Worm (Caenorhabditis elegans) whole organism, late embryonic: Measurements from ENCODE around the gene nhr-218.

Experiments used
- C08G9.2 ChIP-seq: sonication (generic microtip); optimal IDR thresholded peaks from 2 replicates; lab custom pipeline; 2016; ENCODE audit warnings: mild to moderate bottlenecking, missing genetic modification characterization, moderate library complexity, missing compliant biosample characterization
- C38D4.7 ChIP-seq: fragments of 200-800 bp; sonication (Bioruptor generic); optimal IDR thresholded peaks from 2 replicates; lab custom pipeline; 2018; ENCODE audit warnings: mild to moderate bottlenecking, missing genetic modification characterization, moderate library complexity, missing compliant biosample characterization
- F13H6.1 ChIP-seq: sonication (generic microtip); optimal IDR thresholded peaks from 2 replicates; lab custom pipeline; 2016; ENCODE audit warnings: missing genetic modification characterization, missing compliant biosample characterization
- K09A11.1 ChIP-seq: sonication (generic microtip); optimal IDR thresholded peaks from 2 replicates; lab custom pipeline; 2017; ENCODE audit warnings: antibody characterized with exemption, mild to moderate bottlenecking, missing genetic modification characterization, missing compliant biosample characterization; ENCODE audit not compliant: insufficient read depth
- Y22D7AL.16 ChIP-seq: sonication (generic microtip); optimal IDR thresholded peaks from 2 replicates; lab custom pipeline; 2016; ENCODE audit warnings: missing genetic modification characterization, missing compliant biosample characterization
- ahr-1 ChIP-seq: sonication (generic microtip); optimal IDR thresholded peaks from 2 replicates; lab custom pipeline; 2016; ENCODE audit warnings: missing genetic modification characterization, missing compliant biosample characterization
- ceh-14 ChIP-seq: sonication (generic microtip); optimal IDR thresholded peaks from 2 replicates; lab custom pipeline; 2016; ENCODE audit warnings: missing genotype, missing genetic modification characterization, missing compliant biosample characterization
- ceh-2 ChIP-seq: sonication (generic microtip); optimal IDR thresholded peaks from 2 replicates; lab custom pipeline; 2016; ENCODE audit warnings: missing genotype, missing genetic modification characterization, missing compliant biosample characterization
- ceh-22 ChIP-seq: sonication (generic microtip); optimal IDR thresholded peaks from 2 replicates; lab custom pipeline; 2017; ENCODE audit warnings: missing biosample characterization, missing genetic modification characterization
- ceh-30 ChIP-seq: fragments of 150-350 bp; optimal IDR thresholded peaks from 2 replicates; lab custom pipeline; 2014; ENCODE audit warnings: missing biosample characterization, missing genetic modification characterization
- ceh-34 ChIP-seq: sonication (generic microtip); optimal IDR thresholded peaks from 2 replicates; lab custom pipeline; 2016; ENCODE audit warnings: mild to moderate bottlenecking, missing genetic modification characterization, missing compliant biosample characterization
- ceh-45 ChIP-seq: fragments of 200-800 bp; sonication (Bioruptor generic); IDR thresholded peaks from 2 replicates; pipeline ENCODE4 v1.3.6; 2022; ENCODE audit warnings: missing genetic modification reagents, missing genetic modification characterization, missing compliant biosample characterization
- ceh-48 ChIP-seq: sonication (generic microtip); optimal IDR thresholded peaks from 2 replicates; lab custom pipeline; 2016; ENCODE audit warnings: missing genetic modification characterization, inconsistent platforms, missing compliant biosample characterization
- ceh-6 ChIP-seq: fragments of 200-800 bp; sonication (Bioruptor generic); optimal IDR thresholded peaks from 2 replicates; lab custom pipeline; 2018; ENCODE audit warnings: mild to moderate bottlenecking, missing genetic modification characterization, missing compliant biosample characterization
- ceh-9 ChIP-seq: sonication (generic microtip); optimal IDR thresholded peaks from 2 replicates; lab custom pipeline; 2016; ENCODE audit warnings: mild to moderate bottlenecking, missing genetic modification characterization, inconsistent platforms, missing compliant biosample characterization
- che-1 ChIP-seq: sonication (generic microtip); optimal IDR thresholded peaks from 2 replicates; lab custom pipeline; 2016; ENCODE audit warnings: mild to moderate bottlenecking, missing genetic modification characterization, missing compliant biosample characterization
- dmd-4 ChIP-seq: sonication (generic microtip); optimal IDR thresholded peaks from 2 replicates; lab custom pipeline; 2016; ENCODE audit warnings: borderline replicate concordance, missing genetic modification characterization, missing compliant biosample characterization
- dve-1 ChIP-seq: sonication (generic microtip); optimal IDR thresholded peaks from 2 replicates; lab custom pipeline; 2017; ENCODE audit warnings: antibody characterized with exemption, mild to moderate bottlenecking, missing genetic modification characterization, missing compliant biosample characterization
- ets-4 ChIP-seq: sonication (generic microtip); optimal IDR thresholded peaks from 2 replicates; lab custom pipeline; 2016; ENCODE audit warnings: missing genetic modification characterization, missing compliant biosample characterization
- eyg-1 ChIP-seq: sonication (generic microtip); optimal IDR thresholded peaks from 2 replicates; lab custom pipeline; 2016; ENCODE audit warnings: missing genotype, missing genetic modification characterization, missing compliant biosample characterization
- gmeb-2 ChIP-seq: sonication (generic microtip); optimal IDR thresholded peaks from 2 replicates; lab custom pipeline; 2016; ENCODE audit warnings: missing genetic modification characterization, inconsistent platforms, missing compliant biosample characterization
- hlh-15 ChIP-seq: sonication (generic microtip); optimal IDR thresholded peaks from 2 replicates; lab custom pipeline; 2016; ENCODE audit warnings: missing genetic modification characterization, missing compliant biosample characterization
- hlh-6 ChIP-seq: sonication (generic microtip); optimal IDR thresholded peaks from 2 replicates; lab custom pipeline; 2016; ENCODE audit warnings: missing genotype, missing genetic modification characterization, missing compliant biosample characterization
- hlh-8 ChIP-seq: sonication (generic microtip); optimal IDR thresholded peaks from 2 replicates; lab custom pipeline; 2016; ENCODE audit warnings: missing genotype, missing genetic modification characterization, missing compliant biosample characterization
- lim-6 ChIP-seq: sonication (generic microtip); optimal IDR thresholded peaks from 2 replicates; lab custom pipeline; 2016; ENCODE audit warnings: missing genetic modification characterization, missing compliant biosample characterization
- mec-3 ChIP-seq: sonication (generic microtip); optimal IDR thresholded peaks from 2 replicates; lab custom pipeline; 2016; ENCODE audit warnings: borderline replicate concordance, missing genetic modification characterization, missing compliant biosample characterization
- nfya-1 ChIP-seq: sonication (generic microtip); optimal IDR thresholded peaks from 2 replicates; lab custom pipeline; 2017; ENCODE audit warnings: missing genetic modification characterization, mild to moderate bottlenecking, missing compliant biosample characterization, antibody characterized with exemption, moderate library complexity
- nhr-11 ChIP-seq: fragments of 150-350 bp; optimal IDR thresholded peaks from 2 replicates; lab custom pipeline; 2014; ENCODE audit warnings: missing biosample characterization, missing genetic modification characterization
- npax-4 ChIP-seq: sonication (generic microtip); optimal IDR thresholded peaks from 2 replicates; lab custom pipeline; 2016; ENCODE audit warnings: missing genetic modification characterization, missing compliant biosample characterization
- odd-2 ChIP-seq: sonication (generic microtip); optimal IDR thresholded peaks from 2 replicates; lab custom pipeline; 2017; ENCODE audit warnings: antibody characterized with exemption, mild to moderate bottlenecking, missing genetic modification characterization, missing compliant biosample characterization
- pha-4 ChIP-seq: fragments of 150-350 bp; optimal IDR thresholded peaks from 2 replicates; lab custom pipeline; 2018; ENCODE audit warnings: missing biosample characterization, missing genetic modification reagents, missing genetic modification characterization
- pqm-1 ChIP-seq: sonication (generic microtip); optimal IDR thresholded peaks from 2 replicates; lab custom pipeline; 2016; ENCODE audit warnings: missing genetic modification characterization, missing compliant biosample characterization
- pros-1 ChIP-seq: fragments of 150-350 bp; optimal IDR thresholded peaks from 2 replicates; lab custom pipeline; 2014; ENCODE audit warnings: missing biosample characterization, missing genetic modification reagents, missing genetic modification characterization
- ref-2 ChIP-seq: sonication (generic microtip); optimal IDR thresholded peaks from 2 replicates; lab custom pipeline; 2016; ENCODE audit warnings: missing genetic modification characterization, missing compliant biosample characterization
- rnt-1 ChIP-seq: sonication (generic microtip); optimal IDR thresholded peaks from 2 replicates; lab custom pipeline; 2016; ENCODE audit warnings: missing genetic modification characterization, missing compliant biosample characterization
- sdc-2 ChIP-seq: sonication (generic microtip); optimal IDR thresholded peaks from 2 replicates; lab custom pipeline; 2016; ENCODE audit warnings: missing genotype, missing genetic modification characterization, missing compliant biosample characterization
- syd-9 ChIP-seq: sonication (generic microtip); optimal IDR thresholded peaks from 2 replicates; lab custom pipeline; 2016; ENCODE audit warnings: mild to moderate bottlenecking, missing genetic modification characterization, moderate library complexity, missing compliant biosample characterization
- ttx-3 ChIP-seq: sonication (generic microtip); optimal IDR thresholded peaks from 2 replicates; lab custom pipeline; 2016; ENCODE audit warnings: missing genetic modification reagents, missing genetic modification characterization, missing compliant biosample characterization
- zip-5 ChIP-seq: sonication (generic microtip); optimal IDR thresholded peaks from 2 replicates; lab custom pipeline; 2016; ENCODE audit warnings: missing genetic modification characterization, missing compliant biosample characterization
- ztf-16 ChIP-seq: sonication (generic microtip); optimal IDR thresholded peaks from 2 replicates; lab custom pipeline; 2017; ENCODE audit warnings: missing genetic modification characterization, missing compliant biosample characterization

The nhr-218 gene

ce11 chrV:16235135-16235534 is 23.1 kb upstream of the nhr-218 start, which contains the start of gene F21H7.3:
TSS of gene F21H7.3 (minus strand) at chrV:16235235.
- TF ChIP-seq rnt-1, result no peak
- no peak for TF ChIP-seq ttx-3 (tag; lab: Kevin White, UChicago)
- no peak for TF ChIP-seq sdc-2 (tag; lab: Kevin White, UChicago)
- no peak for TF ChIP-seq ceh-48 (tag; lab: Kevin White, UChicago)
- no peak for TF ChIP-seq mec-3 (tag; lab: Kevin White, UChicago)
- TF ChIP-seq ahr-1, result no peak
- TF ChIP-seq pros-1 (tag; lab: Kevin White, UChicago), result no peak
- no peak for TF ChIP-seq lim-6 (tag; lab: Kevin White, UChicago)
- no peak for TF ChIP-seq C08G9.2 (tag; lab: Kevin White, UChicago)
- TF ChIP-seq eyg-1 (tag; lab: Kevin White, UChicago), result no peak
- no peak for TF ChIP-seq K09A11.1
- TF ChIP-seq zip-5 (tag; lab: Kevin White, UChicago), result no peak
- TF ChIP-seq dmd-4 (tag; lab: Kevin White, UChicago), result no peak

DNA sequence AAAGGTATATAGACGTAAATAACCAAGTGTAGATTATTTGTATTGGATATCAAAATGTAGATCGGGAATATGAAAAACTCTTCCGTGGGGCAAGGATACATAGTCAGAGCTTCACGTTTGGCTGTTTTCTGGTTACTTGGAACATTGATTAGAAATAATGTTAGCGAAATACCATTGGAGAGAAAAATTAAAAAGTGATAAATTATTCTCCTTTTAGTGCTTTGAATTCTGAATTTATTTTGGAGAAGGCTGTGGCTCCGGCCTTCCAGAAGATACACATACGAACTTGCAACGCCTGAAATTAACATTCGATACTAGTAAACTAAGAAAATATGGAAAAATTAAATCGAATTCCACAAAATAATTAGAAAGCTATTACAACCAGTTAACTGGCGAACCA is 22.6 kb upstream of the nhr-218 start, which contains the start of gene srh-98:
Gene srh-98, minus strand, starts transcription at position 101 of the 400 bp plus-strand sequence.
- no peak for TF ChIP-seq ref-2 (tag; lab: Kevin White, UChicago)
- TF ChIP-seq hlh-8 (tag; lab: Kevin White, UChicago), result no peak
- no peak for TF ChIP-seq ceh-14 (tag; lab: Kevin White, UChicago)
- no peak for TF ChIP-seq Y22D7AL.16 (tag; lab: Kevin White, UChicago)
- no peak for TF ChIP-seq ceh-22
- no peak for TF ChIP-seq hlh-15 (tag; lab: Kevin White, UChicago)
- TF ChIP-seq pros-1 (tag; lab: Kevin White, UChicago), result no peak
- TF ChIP-seq gmeb-2 (tag; lab: Kevin White, UChicago), result no peak
- TF ChIP-seq ceh-9 (tag; lab: Kevin White, UChicago), result no peak
- TF ChIP-seq ceh-34 (tag; lab: Kevin White, UChicago), result no peak
- no peak for TF ChIP-seq syd-9 (tag; lab: Kevin White, UChicago)
- TF ChIP-seq ceh-2 (tag; lab: Kevin White, UChicago), result no peak
- TF ChIP-seq ceh-6, result no peak
- TF ChIP-seq eyg-1 (tag; lab: Kevin White, UChicago), result no peak
- TF ChIP-seq ets-4 (tag; lab: Kevin White, UChicago), result no peak
- no peak for TF ChIP-seq C38D4.7
- TF ChIP-seq sdc-2 (tag; lab: Kevin White, UChicago), result no peak

- TF ChIP-seq nfya-1 (tag; lab: Kevin White, UChicago) (no peak), C08G9.2 (tag; lab: Kevin White, UChicago) (no peak), hlh-8 (tag; lab: Kevin White, UChicago) (no peak), odd-2 (tag; lab: Kevin White, UChicago) (no peak), hlh-6 (tag; lab: Kevin White, UChicago) (no peak), ztf-16 (no peak), syd-9 (tag; lab: Kevin White, UChicago) (no peak), npax-4 (tag; lab: Kevin White, UChicago) (no peak), che-1 (tag; lab: Kevin White, UChicago) (no peak), F13H6.1 (tag; lab: Kevin White, UChicago) (no peak), dve-1 (tag; lab: Kevin White, UChicago) (no peak), ceh-45 (GFP tag; lab: Robert Waterston, UW) (no peak), ceh-30 (tag; lab: Kevin White, UChicago) (no peak), pha-4 (tag; lab: Kevin White, UChicago) (no peak), ceh-34 (tag; lab: Kevin White, UChicago) (no peak), C38D4.7 (no peak), nhr-11 (tag; lab: Kevin White, UChicago) (no peak), pqm-1 (tag; lab: Kevin White, UChicago) (no peak)
These were observed 21.0 kb upstream of the nhr-218 start, which contains the start of gene F21H7.5 for ce11 chrV:16237223-16237622. TSS of gene F21H7.5 (plus strand) at chrV:16237523.
